Worm (Caenorhabditis elegans) whole organism, L3 larva: ENCODE data around the gene gcn-1.

Experiments
- ama-1 ChIP-seq: fragments of 150-350 bp; optimal IDR thresholded peaks from 2 replicates; lab custom pipeline; 2018
- ceh-82 ChIP-seq: fragments of 150-350 bp; optimal IDR thresholded peaks from 2 replicates; lab custom pipeline; 2014; ENCODE audit warnings: missing biosample characterization, missing genetic modification characterization
- egl-27 ChIP-seq: sonication (generic microtip); optimal IDR thresholded peaks from 4 replicates; lab custom pipeline; 2017; ENCODE audit warnings: missing biosample characterization, missing genetic modification reagents, missing genetic modification characterization
- jun-1 ChIP-seq: fragments of 150-350 bp; optimal IDR thresholded peaks from 2 replicates; lab custom pipeline; 2014; ENCODE audit warnings: missing biosample characterization, missing genetic modification reagents, missing genetic modification characterization
- nhr-12 ChIP-seq: fragments of 150-350 bp; optimal IDR thresholded peaks from 2 replicates; lab custom pipeline; 2014; ENCODE audit warnings: missing biosample characterization, missing genetic modification characterization
- nhr-25 ChIP-seq: sonication (generic microtip); optimal IDR thresholded peaks from 2 replicates; lab custom pipeline; 2017; ENCODE audit warnings: missing biosample characterization, missing genetic modification characterization
- nhr-28 ChIP-seq: fragments of 150-350 bp; optimal IDR thresholded peaks from 2 replicates; lab custom pipeline; 2014; ENCODE audit warnings: missing biosample characterization, missing genetic modification characterization
- nhr-67 ChIP-seq: fragments of 150-350 bp; optimal IDR thresholded peaks from 2 replicates; lab custom pipeline; 2014; ENCODE audit warnings: missing biosample characterization, missing genetic modification characterization
- nhr-77 ChIP-seq: fragments of 150-350 bp; optimal IDR thresholded peaks from 2 replicates; lab custom pipeline; 2014; ENCODE audit warnings: missing biosample characterization, missing genetic modification characterization
- pqm-1 ChIP-seq: fragments of 150-350 bp; optimal IDR thresholded peaks from 2 replicates; lab custom pipeline; 2017; ENCODE audit warnings: missing biosample characterization, missing genetic modification characterization, inconsistent platforms
- unc-62 ChIP-seq: fragments of 150-350 bp; sonication (generic microtip); optimal IDR thresholded peaks from 4 replicates; lab custom pipeline; 2014; ENCODE audit warnings: missing biosample characterization, missing genetic modification reagents, missing genetic modification characterization
- ztf-4 ChIP-seq: fragments of 150-350 bp; optimal IDR thresholded peaks from 2 replicates; lab custom pipeline; 2014; ENCODE audit warnings: missing biosample characterization, missing genetic modification characterization

ce11 chrIII:2115322-2115721 is 36.4 kb upstream of the gcn-1 start:
- TF ChIP-seq nhr-25 (tag; lab: Kevin White, UChicago) = no peak
- no peak for TF ChIP-seq pqm-1 (tag; lab: Kevin White, UChicago)
- no peak for TF ChIP-seq nhr-28 (tag; lab: Kevin White, UChicago)
- TF ChIP-seq jun-1 = no peak
- TF ChIP-seq unc-62 (GFP tag; lab: Kevin White, UChicago) = no peak
- no peak for TF ChIP-seq ztf-4 (tag; lab: Kevin White, UChicago)
- TF ChIP-seq egl-27 = no peak
- TF ChIP-seq nhr-12 (tag; lab: Kevin White, UChicago) = no peak
- no peak for TF ChIP-seq nhr-77 (tag; lab: Kevin White, UChicago)
- TF ChIP-seq ama-1 (lab: Kevin White, UChicago) = no peak
- TF ChIP-seq ceh-82 (tag; lab: Kevin White, UChicago) = no peak
- TF ChIP-seq nhr-67 (tag; lab: Kevin White, UChicago) = no peak
